Fruit fly (Drosophila melanogaster) whole organism, embryonic: Measurements from ENCODE around the gene ppk11.

Experiments
- ATbp ChIP-seq: fragments of 200-800 bp; sonication (Bioruptor generic); optimal IDR thresholded peaks from 2 replicates; lab custom pipeline; 2017; ENCODE audit warnings: missing biosample characterization, mild to moderate bottlenecking, missing genetic modification characterization, missing genetic modification reagents
- Atf-2 ChIP-seq: fragments of 200-800 bp; sonication (Bioruptor generic); optimal IDR thresholded peaks from 2 replicates; lab custom pipeline; 2016; ENCODE audit warnings: missing biosample characterization, missing genetic modification characterization
- Awh ChIP-seq: fragments of 200-800 bp; sonication (Bioruptor generic); IDR thresholded peaks from 2 replicates; pipeline ENCODE4, ENCODE4 v1.3.6; 2022; ENCODE audit warnings: missing biosample characterization, missing genetic modification characterization
- B-H1 ChIP-seq: fragments of 200-800 bp; sonication (Bioruptor generic); IDR thresholded peaks from 3 replicates; pipeline ENCODE4 v1.3.6; 2022; ENCODE audit warnings: missing biosample characterization, missing genetic modification characterization
- CG10654 ChIP-seq: fragments of 200-800 bp; sonication (Bioruptor generic); optimal IDR thresholded peaks from 2 replicates; lab custom pipeline; 2016; ENCODE audit warnings: missing biosample characterization, missing genetic modification characterization
- CG11247 ChIP-seq: fragments of 200-800 bp; sonication (Bioruptor generic); IDR thresholded peaks from 2 replicates; pipeline ENCODE4 v1.3.6; 2022; ENCODE audit warnings: missing biosample characterization, missing genetic modification characterization
- CG13424 ChIP-seq: fragments of 200-800 bp; sonication (Bioruptor generic); optimal IDR thresholded peaks from 2 replicates; lab custom pipeline; 2019; ENCODE audit warnings: missing biosample characterization, mild to moderate bottlenecking, missing genetic modification characterization, moderate library complexity
- CG13624 ChIP-seq: fragments of 200-800 bp; sonication (Bioruptor generic); optimal IDR thresholded peaks from 2 replicates; lab custom pipeline; 2016; ENCODE audit warnings: missing biosample characterization, missing genetic modification characterization
- CG1647 ChIP-seq: fragments of 200-800 bp; sonication (Bioruptor generic); optimal IDR thresholded peaks from 3 replicates; lab custom pipeline; 2016; ENCODE audit warnings: missing biosample characterization, missing genetic modification characterization
- CG17802 ChIP-seq: fragments of 200-800 bp; sonication (Bioruptor generic); optimal IDR thresholded peaks from 2 replicates; lab custom pipeline; 2018; ENCODE audit warnings: missing biosample characterization, mild to moderate bottlenecking, missing genetic modification characterization, moderate library complexity
- CG17912 ChIP-seq: fragments of 200-800 bp; sonication (Bioruptor generic); optimal IDR thresholded peaks from 2 replicates; lab custom pipeline; 2018; ENCODE audit warnings: missing biosample characterization, mild to moderate bottlenecking, missing genetic modification characterization
- CG18599 ChIP-seq: fragments of 200-800 bp; sonication (Bioruptor generic); optimal IDR thresholded peaks from 3 replicates; lab custom pipeline; 2017; ENCODE audit warnings: missing biosample characterization, missing genetic modification characterization, mild to moderate bottlenecking, moderate library complexity, missing genetic modification reagents
- CG30431 ChIP-seq: fragments of 200-800 bp; sonication (Bioruptor generic); optimal IDR thresholded peaks from 2 replicates; lab custom pipeline; 2017; ENCODE audit warnings: missing biosample characterization, missing genetic modification characterization
- CG32532 ChIP-seq: fragments of 200-800 bp; sonication (Bioruptor generic); IDR thresholded peaks from 2 replicates; pipeline ENCODE4 v1.3.6; 2022; ENCODE audit warnings: missing biosample characterization, missing genetic modification characterization
- CG34224 ChIP-seq: fragments of 200-800 bp; sonication (Bioruptor generic); IDR thresholded peaks from 3 replicates; pipeline ENCODE4 v1.3.6; 2022; ENCODE audit warnings: missing biosample characterization, missing genetic modification characterization; ENCODE audit not compliant: partially characterized antibody
- CG3726 ChIP-seq: fragments of 200-800 bp; sonication (Bioruptor generic); IDR thresholded peaks from 3 replicates; pipeline ENCODE4, ENCODE4 v1.3.6; 2022; ENCODE audit warnings: missing biosample characterization, missing genetic modification characterization
- CG5953 ChIP-seq: fragments of 200-800 bp; sonication (Bioruptor generic); IDR thresholded peaks from 2 replicates; pipeline ENCODE4 v1.3.6; 2022; ENCODE audit warnings: missing biosample characterization, missing genetic modification characterization
- CG6254 ChIP-seq: fragments of 200-800 bp; sonication (Bioruptor generic); optimal IDR thresholded peaks from 3 replicates; lab custom pipeline; 2017; ENCODE audit warnings: mild to moderate bottlenecking, missing biosample characterization, missing genetic modification reagents, missing genetic modification characterization
- CG9797 ChIP-seq: fragments of 200-800 bp; sonication (Bioruptor generic); optimal IDR thresholded peaks from 3 replicates; lab custom pipeline; 2018; ENCODE audit warnings: missing biosample characterization, mild to moderate bottlenecking, missing genetic modification characterization
- Chrac-16 ChIP-seq: fragments of 200-800 bp; sonication (Bioruptor generic); optimal IDR thresholded peaks from 3 replicates; lab custom pipeline; 2016; ENCODE audit warnings: missing biosample characterization, missing genetic modification characterization
- Dip2 ChIP-seq: fragments of 200-800 bp; sonication (Bioruptor generic); IDR thresholded peaks from 2 replicates; pipeline ENCODE4 v1.3.6; 2022; ENCODE audit warnings: missing biosample characterization, missing genetic modification characterization
- Hand ChIP-seq: fragments of 200-800 bp; sonication (Bioruptor generic); optimal IDR thresholded peaks from 2 replicates; lab custom pipeline; 2017; ENCODE audit warnings: mild to moderate bottlenecking, missing biosample characterization, missing genetic modification reagents, missing genetic modification characterization
- Hey ChIP-seq: fragments of 200-800 bp; sonication (Bioruptor generic); optimal IDR thresholded peaks from 3 replicates; lab custom pipeline; 2018; ENCODE audit warnings: missing biosample characterization, mild to moderate bottlenecking, missing genetic modification characterization
- Hmr ChIP-seq: fragments of 200-800 bp; sonication (Bioruptor generic); optimal IDR thresholded peaks from 3 replicates; lab custom pipeline; 2017; ENCODE audit warnings: mild to moderate bottlenecking, missing biosample characterization, missing genetic modification reagents, missing genetic modification characterization
- Hr78 ChIP-seq, 2 experiments: fragments of 200-800 bp in 1 of 2; fragments of >200 bp in 1 of 2; sonication (Bioruptor generic) in 1 of 2; optimal IDR thresholded peaks; 2 replicates each; lab custom pipeline; 2017 to 2019; ENCODE audit warnings: missing biosample characterization in 2 of 2, missing genetic modification characterization in 2 of 2, mild to moderate bottlenecking in 1 of 2, moderate library complexity in 1 of 2
- Lhr ChIP-seq: fragments of 200-800 bp; sonication (Bioruptor generic); optimal IDR thresholded peaks from 3 replicates; lab custom pipeline; 2017; ENCODE audit warnings: mild to moderate bottlenecking, missing biosample characterization, missing genetic modification reagents, missing genetic modification characterization
- Max ChIP-seq: fragments of 200-800 bp; sonication (Bioruptor generic); optimal IDR thresholded peaks from 2 replicates; lab custom pipeline; 2016; ENCODE audit warnings: missing biosample characterization, mild to moderate bottlenecking, missing genetic modification characterization
- Mrtf ChIP-seq: fragments of 200-800 bp; sonication (Bioruptor generic); IDR thresholded peaks from 3 replicates; pipeline ENCODE4 v1.3.6; 2022; ENCODE audit warnings: missing biosample characterization, missing genetic modification characterization
- NfI ChIP-seq: fragments of 200-800 bp; sonication (Bioruptor generic); optimal IDR thresholded peaks from 3 replicates; lab custom pipeline; 2018; ENCODE audit warnings: missing biosample characterization, mild to moderate bottlenecking, missing genetic modification characterization, moderate library complexity
- Sox100B ChIP-seq: fragments of 200-800 bp; sonication (Bioruptor generic); optimal IDR thresholded peaks from 3 replicates; lab custom pipeline; 2018; ENCODE audit warnings: missing biosample characterization, mild to moderate bottlenecking, missing genetic modification characterization
- Spps ChIP-seq: fragments of 200-800 bp; sonication (Bioruptor generic); optimal IDR thresholded peaks from 2 replicates; lab custom pipeline; 2018; ENCODE audit warnings: missing biosample characterization, mild to moderate bottlenecking, missing genetic modification characterization
- Sry-β ChIP-seq: fragments of 200-800 bp; sonication (Bioruptor generic); optimal IDR thresholded peaks from 2 replicates; lab custom pipeline; 2018; ENCODE audit warnings: missing biosample characterization, mild to moderate bottlenecking, missing genetic modification characterization, moderate library complexity
- ab ChIP-seq: fragments of 200-800 bp; sonication (Bioruptor generic); optimal IDR thresholded peaks from 2 replicates; lab custom pipeline; 2016; ENCODE audit warnings: missing biosample characterization, missing genetic modification characterization
- az2 ChIP-seq: fragments of 200-800 bp; sonication (Bioruptor generic); optimal IDR thresholded peaks from 3 replicates; lab custom pipeline; 2016; ENCODE audit warnings: missing biosample characterization, missing genetic modification characterization
- bigmax ChIP-seq: fragments of 200-800 bp; sonication (Bioruptor generic); optimal IDR thresholded peaks from 2 replicates; lab custom pipeline; 2018; ENCODE audit warnings: missing biosample characterization, mild to moderate bottlenecking, missing genetic modification characterization
- chif ChIP-seq, 2 experiments: fragments of 200-800 bp; sonication (Bioruptor generic); optimal IDR thresholded peaks; 3 replicates each; lab custom pipeline; 2016; ENCODE audit warnings: missing biosample characterization in 2 of 2, missing genetic modification characterization in 2 of 2
- dimm ChIP-seq: fragments of 200-800 bp; sonication (Bioruptor generic); IDR thresholded peaks from 2 replicates; pipeline ENCODE4 v1.3.6; 2022; ENCODE audit warnings: missing biosample characterization, missing genetic modification characterization
- dm ChIP-seq: fragments of 200-800 bp; sonication (Bioruptor generic); optimal IDR thresholded peaks from 3 replicates; lab custom pipeline; 2016; ENCODE audit warnings: missing biosample characterization, missing genetic modification characterization
- dysf ChIP-seq: fragments of 200-800 bp; sonication (Bioruptor generic); IDR thresholded peaks from 3 replicates; pipeline ENCODE4 v1.3.6; 2022; ENCODE audit warnings: missing biosample characterization, missing genetic modification characterization
- lola ChIP-seq, 3 experiments: fragments of >200 bp in 2 of 3; fragments of 200-800 bp in 1 of 3; sonication (Bioruptor generic) in 1 of 3; optimal IDR thresholded peaks; 2 replicates each; lab custom pipeline; 2017 to 2019; ENCODE audit warnings: missing biosample characterization in 3 of 3, missing genetic modification characterization in 3 of 3, mild to moderate bottlenecking in 1 of 3, moderate library complexity in 1 of 3
- nom ChIP-seq: fragments of 200-800 bp; sonication (Bioruptor generic); optimal IDR thresholded peaks from 2 replicates; lab custom pipeline; 2017; ENCODE audit warnings: missing biosample characterization, missing genetic modification characterization, mild to moderate bottlenecking, moderate library complexity, missing genetic modification reagents
- prd ChIP-seq, 3 experiments: fragments of >200 bp in 2 of 3; fragments of 200-800 bp in 1 of 3; sonication (Bioruptor generic) in 1 of 3; optimal IDR thresholded peaks in 2 of 3; IDR thresholded peaks in 1 of 3; 2 replicates in 2 of 3; 3 replicates in 1 of 3; pipeline versions ENCODE4 v1.3.6 to Lab custom; 2017 to 2022; ENCODE audit warnings: missing biosample characterization in 1 of 3, missing genetic modification characterization in 1 of 3
- pum ChIP-seq: fragments of 200-800 bp; sonication (Bioruptor generic); optimal IDR thresholded peaks from 2 replicates; lab custom pipeline; 2016; ENCODE audit warnings: missing biosample characterization, missing genetic modification characterization
- sc ChIP-seq, 3 experiments: fragments of >200 bp in 2 of 3; fragments of 200-800 bp in 1 of 3; sonication (Bioruptor generic) in 1 of 3; optimal IDR thresholded peaks; 2 replicates in 2 of 3; 3 replicates in 1 of 3; lab custom pipeline; 2017; ENCODE audit warnings: mild to moderate bottlenecking in 1 of 3, missing biosample characterization in 1 of 3, missing genetic modification characterization in 1 of 3, missing genetic modification reagents in 1 of 3
- sens-2 ChIP-seq: fragments of 200-800 bp; sonication (Bioruptor generic); IDR thresholded peaks from 2 replicates; pipeline ENCODE4 v1.3.6; 2022; ENCODE audit warnings: missing biosample characterization, missing genetic modification characterization
- tin ChIP-seq: fragments of 200-800 bp; sonication (Bioruptor generic); optimal IDR thresholded peaks from 3 replicates; lab custom pipeline; 2016; ENCODE audit warnings: missing biosample characterization, missing genetic modification characterization

The ppk11 gene

DNA sequence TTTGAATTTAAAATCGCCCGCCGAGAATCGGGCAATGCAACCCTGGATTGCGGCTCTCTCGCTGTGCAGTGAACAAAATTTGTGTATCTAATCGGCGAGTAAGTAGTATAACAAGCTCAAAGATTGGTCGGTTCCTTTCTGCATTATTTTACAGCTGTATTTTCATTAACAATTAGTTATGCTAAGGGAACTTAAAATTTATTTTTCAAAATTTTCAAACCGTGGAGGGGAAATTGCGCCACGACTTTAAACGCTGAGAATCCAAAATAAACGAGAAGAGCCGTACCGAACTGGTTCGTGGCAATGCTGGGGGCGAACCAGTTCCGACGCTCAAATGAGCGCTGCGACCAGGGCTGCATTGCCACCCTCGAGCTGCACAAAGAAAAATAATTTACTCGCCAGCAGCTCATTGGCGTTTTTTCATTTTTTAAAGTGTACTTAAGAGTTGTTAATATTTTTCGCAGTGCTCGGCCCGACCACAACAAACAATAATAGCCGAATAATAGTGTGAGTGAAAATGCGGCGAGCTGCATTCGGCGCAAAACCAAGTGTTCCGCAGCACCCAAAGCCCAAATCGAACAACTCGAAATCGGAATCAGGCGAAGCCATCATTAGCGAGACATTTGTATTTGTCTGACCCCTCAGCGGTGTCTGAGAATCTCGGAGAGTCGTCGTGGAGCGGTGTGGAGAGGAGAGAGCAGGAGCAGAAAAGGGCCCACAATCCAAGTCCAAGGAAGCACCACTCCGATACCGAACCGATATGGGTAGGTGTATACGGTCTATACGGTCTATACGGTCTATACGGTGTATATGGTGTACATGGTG, 16.6 kb downstream of the ppk11 start, which contains the start of gene zf30C (continued):
- TF ChIP-seq dysf (peak; percentile 82), lola (GFP tag; optimal IDR thresholded peaks at IDR 0.05; lab: Kevin White, UChicago) (peak in 1 of 3 experiments; percentile 60), dimm (GFP tag; lab: Robert Waterston, UW) (peak; percentile 30; the same call in 1 of the 2 replicates), bigmax (GFP tag; lab: Kevin White, UChicago) (peak; percentile 30), CG13624 (peak; percentile 90), chif (GFP tag; optimal IDR thresholded peaks at IDR 0.05; lab: Kevin White, UChicago) (peak; percentile 80 to 89), tin (peak; percentile 92), pum (GFP tag; lab: Kevin White, UChicago) (peak; percentile 93), CG32532 (peak; percentile 91), Sox100B (peak; percentile 52), CG13424 (peak; percentile 84), Hmr (peak; percentile 84), CG17802 (tag; lab: Kevin White, UChicago) (peak; percentile 70), Hey (tag; lab: Kevin White, UChicago) (peak; percentile 28), NfI (GFP tag; lab: Kevin White, UChicago) (peak; percentile 82), Chrac-16 (GFP tag; lab: Kevin White, UChicago) (peak; percentile 90), nom (GFP tag; lab: Kevin White, UChicago) (peak; percentile 8), CG6254 (GFP tag; lab: Kevin White, UChicago) (peak; percentile 59), CG18599 (peak; percentile 85), Hr78 (GFP tag; optimal IDR thresholded peaks at IDR 0.05; lab: Kevin White, UChicago) (peak in 1 of 2 experiments; percentile 16), Atf-2 (GFP tag; lab: Kevin White, UChicago) (peak; percentile 91), ab (GFP tag; lab: Kevin White, UChicago) (peak; percentile 84), ATbp (GFP tag; lab: Kevin White, UChicago) (peak; percentile 80), Mrtf (GFP tag; lab: Robert Waterston, UW) (peak; percentile 84), Sry-β (GFP tag; lab: Kevin White, UChicago) (peak; percentile 28), CG3726 (GFP tag; lab: Robert Waterston, UW) (peak; percentile 86; the same call in 2 of the 3 replicates), Hand (GFP tag; lab: Kevin White, UChicago) (peak; percentile 32), CG1647 (GFP tag; lab: Kevin White, UChicago) (peak; percentile 77), prd (optimal IDR thresholded peaks at IDR 0.05; lab: Kevin White, UChicago) (no peak), prd (GFP tag; IDR thresholded peaks at IDR 0.05; lab: Robert Waterston, UW) (peak; percentile 92), B-H1 (GFP tag; lab: Robert Waterston, UW) (peak; percentile 79), Max (peak; percentile 80), dm (GFP tag; lab: Kevin White, UChicago) (peak; percentile 77), CG10654 (GFP tag; lab: Kevin White, UChicago) (peak; percentile 72), sens-2 (GFP tag; lab: Robert Waterston, UW) (0 out of 2 replicates have a peak, but pooled peaks have one; percentile 40), CG34224 (GFP tag; lab: Robert Waterston, UW) (0 out of 3 replicates have a peak, but pooled peaks have one; percentile 10), Awh (GFP tag; lab: Robert Waterston, UW) (no peak; the same call in 1 of the 2 replicates), CG17912 (GFP tag; lab: Kevin White, UChicago) (no peak), Spps (tag; lab: Kevin White, UChicago) (peak; percentile 5), CG5953 (GFP tag; lab: Robert Waterston, UW) (peak; percentile 35; the same call in 1 of the 2 replicates), sc (optimal IDR thresholded peaks at IDR 0.05; lab: Kevin White, UChicago) (no peak), sc (GFP tag; optimal IDR thresholded peaks at IDR 0.05; lab: Kevin White, UChicago) (peak; percentile 6), az2 (GFP tag; lab: Kevin White, UChicago) (peak; percentile 90), CG30431 (GFP tag; lab: Kevin White, UChicago) (peak; percentile 78), Lhr (GFP tag; lab: Kevin White, UChicago) (peak; percentile 69), Dip2 (GFP tag; lab: Robert Waterston, UW) (no peak), CG11247 (peak; percentile 86), CG9797 (GFP tag; lab: Kevin White, UChicago) (peak; percentile 3)
